Fruit fly (Drosophila melanogaster) Kc167 (cell line): ENCODE data around the gene Or67c.

Experiments used
- Sin3A ChIP-seq: fragments of >200 bp; optimal IDR thresholded peaks from 2 replicates; lab custom pipeline; 2018; ENCODE audit warnings: missing external identifiers
- h ChIP-seq: fragments of >200 bp; optimal IDR thresholded peaks from 3 replicates; lab custom pipeline; 2018; ENCODE audit warnings: missing external identifiers
- insv ChIP-seq: fragments of >200 bp; optimal IDR thresholded peaks from 3 replicates; lab custom pipeline; 2018; ENCODE audit warnings: missing external identifiers
- psq ChIP-seq: fragments of >200 bp; optimal IDR thresholded peaks from 2 replicates; lab custom pipeline; 2017; ENCODE audit warnings: missing external identifiers

DNA sequence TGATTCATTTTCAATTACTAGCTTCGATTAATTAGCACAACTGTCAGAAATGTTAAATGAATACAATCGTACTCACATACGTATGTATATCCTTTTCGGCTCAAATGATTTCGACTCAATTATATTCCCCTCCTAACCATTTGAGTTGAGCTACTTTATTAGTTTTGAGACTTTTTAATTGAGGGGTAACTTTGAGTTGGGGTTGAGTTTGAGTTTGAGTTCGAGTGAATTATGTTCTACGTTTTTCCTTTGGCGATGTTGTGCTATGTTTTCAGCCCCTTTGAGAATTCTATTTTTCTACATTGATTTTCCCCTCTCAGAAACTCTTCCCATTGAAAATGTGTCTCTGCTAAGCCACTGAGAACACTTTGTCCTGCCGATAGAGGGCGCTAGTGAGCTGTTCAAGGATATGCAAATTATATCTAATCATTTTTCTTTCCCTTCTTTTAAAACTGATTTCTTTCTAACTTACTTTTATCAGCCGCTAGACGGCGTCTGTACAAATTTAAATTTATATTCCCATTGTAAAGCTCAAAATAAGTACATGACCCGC, 1.8 kb upstream of the Or67c start:
- TF ChIP-seq h (lab: Kevin White, UChicago) (no peak), psq (no peak), Sin3A (lab: Kevin White, UChicago) (no peak), insv (lab: Kevin White, UChicago) (no peak)
